Worm (Caenorhabditis elegans): ENCODE data around the gene fbxb-26.

DNA sequence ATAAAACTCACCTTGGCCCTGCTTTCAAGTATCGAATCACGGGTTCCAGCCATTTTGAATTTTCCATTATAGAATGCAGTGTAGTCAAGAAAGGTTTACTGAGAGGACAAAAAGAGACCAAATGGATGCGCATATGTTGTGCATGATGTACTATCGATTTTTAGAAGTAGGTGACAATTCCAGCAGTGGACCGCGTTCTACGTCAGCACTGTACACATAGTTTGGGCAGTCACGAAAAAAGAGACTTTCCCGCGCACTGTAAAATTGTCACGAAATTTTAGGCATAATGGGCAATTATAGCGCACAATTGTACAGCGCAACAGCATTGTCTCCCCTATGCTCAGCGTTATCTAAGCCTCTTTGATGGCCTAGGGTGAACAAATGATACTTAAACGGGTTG, 8.7 kb downstream of the fbxb-26 start, which contains the start of gene fbxc-22:
- no peak for TF ChIP-seq ama-1 (optimal IDR thresholded peaks at IDR 0.05)
- no peak for TF ChIP-seq unc-130 (GFP tag; optimal IDR thresholded peaks at IDR 0.05)
- no peak for TF ChIP-seq rbr-2 (tag; optimal IDR thresholded peaks at IDR 0.05)
- no peak for TF ChIP-seq vab-7 (GFP tag; IDR thresholded peaks at IDR 0.05)
- TF ChIP-seq skn-1 (tag; optimal IDR thresholded peaks at IDR 0.05), result no peak
